Worm (Caenorhabditis elegans) whole organism, mixed stage, embryonic: ENCODE data around the gene vit-5.

ENCODE experiments used
- ceh-43 ChIP-seq: fragments of 200-800 bp; sonication (Bioruptor generic); optimal IDR thresholded peaks from 2 replicates; lab custom pipeline; 2018; ENCODE audit warnings: mild to moderate bottlenecking, missing genetic modification characterization, moderate library complexity, missing compliant biosample characterization
- ces-1 ChIP-seq: fragments of 150-350 bp; optimal IDR thresholded peaks from 2 replicates; lab custom pipeline; 2014; ENCODE audit warnings: missing biosample characterization, missing genetic modification reagents, missing genetic modification characterization
- lin-13 ChIP-seq: fragments of 150-350 bp; optimal IDR thresholded peaks from 2 replicates; lab custom pipeline; 2014; ENCODE audit warnings: missing biosample characterization, missing genetic modification characterization
- lsy-2 ChIP-seq: fragments of 150-350 bp; optimal IDR thresholded peaks from 2 replicates; lab custom pipeline; 2014; ENCODE audit warnings: missing biosample characterization, missing genetic modification characterization
- mab-5 ChIP-seq: fragments of 150-350 bp; optimal IDR thresholded peaks from 2 replicates; lab custom pipeline; 2014; ENCODE audit warnings: missing biosample characterization, missing genetic modification characterization
- mep-1 ChIP-seq: fragments of 150-350 bp; optimal IDR thresholded peaks from 2 replicates; lab custom pipeline; 2017; ENCODE audit warnings: missing biosample characterization, missing genetic modification reagents, missing genetic modification characterization, inconsistent platforms
- nhr-12 ChIP-seq: fragments of 150-350 bp; optimal IDR thresholded peaks from 2 replicates; lab custom pipeline; 2014; ENCODE audit warnings: missing biosample characterization, missing genetic modification characterization
- nhr-237 ChIP-seq: fragments of 150-350 bp; optimal IDR thresholded peaks from 2 replicates; lab custom pipeline; 2014; ENCODE audit warnings: missing biosample characterization, missing genetic modification characterization
- pha-4 ChIP-seq: fragments of 150-350 bp; optimal IDR thresholded peaks from 2 replicates; lab custom pipeline; 2018; ENCODE audit warnings: missing biosample characterization, missing genetic modification reagents, missing genetic modification characterization
- snpc-4 ChIP-seq: fragments of 150-350 bp; optimal IDR thresholded peaks from 2 replicates; lab custom pipeline; 2014; ENCODE audit warnings: missing biosample characterization, missing genetic modification characterization
- sptf-1 ChIP-seq: sonication (generic microtip); optimal IDR thresholded peaks from 2 replicates; lab custom pipeline; 2017; ENCODE audit warnings: mild to moderate bottlenecking, missing genetic modification characterization, moderate library complexity, missing compliant biosample characterization
- unc-39 ChIP-seq: fragments of 150-350 bp; optimal IDR thresholded peaks from 2 replicates; lab custom pipeline; 2014; ENCODE audit warnings: missing biosample characterization, missing genetic modification characterization
- zip-8 ChIP-seq: fragments of 150-350 bp; optimal IDR thresholded peaks from 2 replicates; lab custom pipeline; 2014; ENCODE audit warnings: missing biosample characterization, missing genetic modification characterization

ce11 chrX:3455561-3455960 lies 52.3 kb downstream of the vit-5 start:
- TF ChIP-seq unc-39 (tag; lab: Kevin White, UChicago) (no peak), snpc-4 (no peak), mep-1 (no peak), pha-4 (tag; lab: Kevin White, UChicago) (no peak), lsy-2 (tag; lab: Kevin White, UChicago) (no peak), zip-8 (tag; lab: Kevin White, UChicago) (no peak), nhr-237 (tag; lab: Kevin White, UChicago) (no peak), lin-13 (tag; lab: Kevin White, UChicago) (no peak), ces-1 (GFP tag; lab: Kevin White, UChicago) (no peak), sptf-1 (no peak), nhr-12 (tag; lab: Kevin White, UChicago) (no peak), mab-5 (tag; lab: Kevin White, UChicago) (peak; percentile 62), ceh-43 (GFP tag; lab: Kevin White, UChicago) (peak; percentile 11)
